Fruit fly (Drosophila melanogaster) whole organism, adult: ENCODE measurements around the gene CG4957.
A peak's percentile ranks its signal among the peaks of the same experiment; 100 is the strongest.

Experiments used
- CG12768 ChIP-seq: fragments of 200-800 bp; sonication (Bioruptor generic); optimal IDR thresholded peaks from 2 replicates; lab custom pipeline; 2017; ENCODE audit warnings: missing biosample characterization, missing genetic modification characterization, mild to moderate bottlenecking, moderate library complexity, missing genetic modification reagents
- CG7101 ChIP-seq: fragments of 200-800 bp; sonication (Bioruptor generic); optimal IDR thresholded peaks from 2 replicates; lab custom pipeline; 2018; ENCODE audit warnings: missing biosample characterization, mild to moderate bottlenecking, missing genetic modification characterization, moderate library complexity
- Crg-1 ChIP-seq: fragments of 200-800 bp; sonication (Bioruptor generic); optimal IDR thresholded peaks from 2 replicates; lab custom pipeline; 2016; ENCODE audit warnings: missing biosample characterization, missing genetic modification characterization
- Mnt ChIP-seq: fragments of 200-800 bp; sonication (Bioruptor generic); optimal IDR thresholded peaks from 2 replicates; lab custom pipeline; 2016; ENCODE audit warnings: missing biosample characterization, mild to moderate bottlenecking, missing genetic modification characterization
- bab1 ChIP-seq: fragments of 200-800 bp; sonication (Bioruptor generic); optimal IDR thresholded peaks from 3 replicates; lab custom pipeline; 2019; ENCODE audit warnings: missing biosample characterization, mild to moderate bottlenecking, missing genetic modification characterization, moderate library complexity
- cic ChIP-seq: fragments of 200-800 bp; sonication (Bioruptor generic); optimal IDR thresholded peaks from 2 replicates; lab custom pipeline; 2017; ENCODE audit warnings: missing biosample characterization, mild to moderate bottlenecking, missing genetic modification characterization, moderate library complexity
- cnc ChIP-seq, 2 experiments: fragments of >200 bp; optimal IDR thresholded peaks; 2 replicates each; lab custom pipeline; 2017
- ovo ChIP-seq: fragments of 200-800 bp; sonication (Bioruptor generic); optimal IDR thresholded peaks from 2 replicates; lab custom pipeline; 2016; ENCODE audit warnings: missing biosample characterization, missing genetic modification characterization
- pad ChIP-seq: fragments of 200-800 bp; sonication (Bioruptor generic); optimal IDR thresholded peaks from 3 replicates; lab custom pipeline; 2017; ENCODE audit warnings: missing biosample characterization, missing genetic modification characterization, mild to moderate bottlenecking, moderate library complexity, missing genetic modification reagents
- toe ChIP-seq: fragments of 200-800 bp; sonication (Bioruptor generic); optimal IDR thresholded peaks from 2 replicates; lab custom pipeline; 2016; ENCODE audit warnings: missing biosample characterization, missing genetic modification characterization

dm6 chr2L:10250441-10250847 is 18.2 kb upstream of the CG4957 start, which contains the start of the genes bsk and CG31717:
- TF ChIP-seq CG12768 = no peak
- no peak for TF ChIP-seq cnc (optimal IDR thresholded peaks at IDR 0.05; lab: Kevin White, UChicago)
- TF ChIP-seq toe (GFP tag; lab: Kevin White, UChicago) = no peak
- TF ChIP-seq Crg-1 (GFP tag; lab: Kevin White, UChicago) = no peak
- TF ChIP-seq bab1 = peak; percentile 51
- TF ChIP-seq pad (GFP tag; lab: Kevin White, UChicago) = no peak
- no peak for TF ChIP-seq CG7101
- peak; percentile 38 for TF ChIP-seq cic
- TF ChIP-seq ovo (GFP tag; lab: Kevin White, UChicago) = no peak
- TF ChIP-seq Mnt (GFP tag; lab: Kevin White, UChicago) = peak; percentile 30
